Worm (Caenorhabditis elegans) whole organism, L4 larva: Measurements from ENCODE around the gene F54D12.10.

ENCODE experiments used
- F49E8.2 ChIP-seq: sonication (generic microtip); optimal IDR thresholded peaks from 2 replicates; lab custom pipeline; 2016; ENCODE audit warnings: missing compliant biosample characterization, mild to moderate bottlenecking, missing genetic modification characterization, borderline replicate concordance
- Y48G9A.11 ChIP-seq: fragments of 200-800 bp; sonication (Bioruptor generic); IDR thresholded peaks from 2 replicates; pipeline ENCODE4 v1.3.6; 2022; ENCODE audit warnings: missing genetic modification reagents, missing genetic modification characterization, missing compliant biosample characterization
- aha-1 ChIP-seq: fragments of 150-350 bp; peaks from one replicate; lab custom pipeline; 2014; ENCODE audit warnings: missing biosample characterization, missing genetic modification characterization
- ces-1 ChIP-seq: fragments of 150-350 bp; sonication (generic microtip); optimal IDR thresholded peaks from 4 replicates; lab custom pipeline; 2014; ENCODE audit warnings: missing biosample characterization, missing genetic modification reagents, missing genetic modification characterization
- ctbp-1 ChIP-seq: fragments of 200-800 bp; sonication (Bioruptor generic); IDR thresholded peaks from 2 replicates; pipeline ENCODE4 v1.3.6; 2022; ENCODE audit warnings: missing genetic modification reagents, missing genetic modification characterization, missing compliant biosample characterization
- daf-16 ChIP-seq, 3 experiments: sonication (generic microtip); optimal IDR thresholded peaks; 2 replicates each; lab custom pipeline; 2016 to 2017; ENCODE audit warnings: missing genetic modification characterization in 3 of 3, missing genetic modification reagents in 3 of 3, mild to moderate bottlenecking in 2 of 3, missing compliant biosample characterization in 2 of 3, missing biosample characterization in 1 of 3, moderate library complexity in 1 of 3
- dmd-9 ChIP-seq: fragments of 200-800 bp; sonication (Bioruptor generic); IDR thresholded peaks from 2 replicates; pipeline ENCODE4 v1.3.6; 2022; ENCODE audit warnings: missing genetic modification reagents, missing genetic modification characterization, missing compliant biosample characterization
- gei-8 ChIP-seq: fragments of 200-800 bp; sonication (Bioruptor generic); optimal IDR thresholded peaks from 2 replicates; lab custom pipeline; 2018; ENCODE audit warnings: mild to moderate bottlenecking, missing genetic modification characterization, missing compliant biosample characterization
- hlh-30 ChIP-seq: sonication (generic microtip); optimal IDR thresholded peaks from 2 replicates; lab custom pipeline; 2017; ENCODE audit warnings: antibody characterized with exemption, mild to moderate bottlenecking, missing genetic modification characterization, missing compliant biosample characterization; ENCODE audit not compliant: insufficient read depth
- hmg-1.1 ChIP-seq: fragments of 200-800 bp; sonication (Bioruptor generic); IDR thresholded peaks from 2 replicates; pipeline ENCODE4 v1.3.6; 2022; ENCODE audit warnings: missing genetic modification reagents, missing genetic modification characterization, missing compliant biosample characterization
- lim-7 ChIP-seq: fragments of 200-800 bp; sonication (Bioruptor generic); IDR thresholded peaks from 2 replicates; pipeline ENCODE4 v1.3.6; 2022; ENCODE audit warnings: missing genetic modification characterization, missing compliant biosample characterization
- lin-13 ChIP-seq: fragments of 150-350 bp; optimal IDR thresholded peaks from 2 replicates; lab custom pipeline; 2014; ENCODE audit warnings: missing biosample characterization, missing genetic modification reagents, missing genetic modification characterization
- lin-29 ChIP-seq: fragments of 200-800 bp; sonication (Bioruptor generic); IDR thresholded peaks from 2 replicates; pipeline ENCODE4 v1.3.6; 2022; ENCODE audit warnings: missing genetic modification reagents, missing genetic modification characterization, missing compliant biosample characterization
- lsy-2 ChIP-seq, 2 experiments: fragments of 150-350 bp in 1 of 2; sonication (generic microtip) in 1 of 2; optimal IDR thresholded peaks; 2 replicates each; lab custom pipeline; 2014 to 2017; ENCODE audit warnings: missing biosample characterization in 2 of 2, missing genetic modification characterization in 2 of 2
- madf-5 ChIP-seq, 2 experiments: fragments of 200-800 bp; sonication (Bioruptor generic); IDR thresholded peaks; 2 replicates each; pipeline ENCODE4 v1.3.6; 2022; ENCODE audit warnings: missing compliant biosample characterization in 2 of 2, missing genetic modification characterization in 2 of 2
- mep-1 ChIP-seq: fragments of 150-350 bp; sonication (generic microtip); optimal IDR thresholded peaks from 3 replicates; lab custom pipeline; 2014; ENCODE audit warnings: missing biosample characterization, missing genetic modification characterization
- mes-2 ChIP-seq: sonication (generic microtip); optimal IDR thresholded peaks from 2 replicates; lab custom pipeline; 2016; ENCODE audit warnings: missing genotype, mild to moderate bottlenecking, missing genetic modification characterization, missing compliant biosample characterization; ENCODE audit not compliant: poor library complexity, severe bottlenecking
- nhr-11 ChIP-seq: fragments of 150-350 bp; optimal IDR thresholded peaks from 2 replicates; lab custom pipeline; 2014; ENCODE audit warnings: missing biosample characterization, missing genetic modification characterization
- nhr-237 ChIP-seq: sonication (generic microtip); optimal IDR thresholded peaks from 2 replicates; lab custom pipeline; 2017; ENCODE audit warnings: missing biosample characterization, missing genetic modification characterization
- nhr-6 ChIP-seq: fragments of 150-350 bp; optimal IDR thresholded peaks from 2 replicates; lab custom pipeline; 2014; ENCODE audit warnings: missing biosample characterization, missing genetic modification characterization
- nhr-77 ChIP-seq: fragments of 150-350 bp; optimal IDR thresholded peaks from 2 replicates; lab custom pipeline; 2014; ENCODE audit warnings: missing biosample characterization, missing genetic modification characterization
- pha-4 ChIP-seq, 2 experiments: fragments of 150-350 bp in 1 of 2; fragments of 200-800 bp in 1 of 2; sonication (Bioruptor generic) in 1 of 2; IDR thresholded peaks in 1 of 2; optimal IDR thresholded peaks in 1 of 2; 2 replicates each; pipeline versions ENCODE4 v1.3.6 to Lab custom; 2014 to 2022; ENCODE audit warnings: missing genetic modification characterization in 2 of 2, missing genetic modification reagents in 2 of 2, missing biosample characterization in 1 of 2, missing compliant biosample characterization in 1 of 2
- rbr-2 ChIP-seq: sonication (generic microtip); optimal IDR thresholded peaks from 2 replicates; lab custom pipeline; 2016; ENCODE audit warnings: missing genotype, missing genetic modification characterization, missing compliant biosample characterization
- unc-39 ChIP-seq: sonication (generic microtip); optimal IDR thresholded peaks from 2 replicates; lab custom pipeline; 2017; ENCODE audit warnings: missing biosample characterization, missing genetic modification characterization
- unc-62 ChIP-seq, 3 experiments: fragments of 150-350 bp in 1 of 3; sonication (generic microtip); optimal IDR thresholded peaks in 2 of 3; peaks in 1 of 3; 1 replicate in 1 of 3; 2 replicates in 2 of 3; lab custom pipeline; 2014 to 2017; ENCODE audit warnings: missing biosample characterization in 3 of 3, missing genetic modification characterization in 3 of 3, missing genetic modification reagents in 3 of 3, missing genotype in 1 of 3
- zip-11 ChIP-seq: fragments of 200-800 bp; sonication (Bioruptor generic); IDR thresholded peaks from 2 replicates; pipeline ENCODE4 v1.3.6; 2022; ENCODE audit warnings: missing genetic modification characterization, missing compliant biosample characterization
- ztf-11 ChIP-seq: fragments of 150-350 bp; optimal IDR thresholded peaks from 2 replicates; lab custom pipeline; 2014; ENCODE audit warnings: missing biosample characterization, missing genetic modification characterization
- ztf-7 ChIP-seq: fragments of 150-350 bp; optimal IDR thresholded peaks from 2 replicates; lab custom pipeline; 2014; ENCODE audit warnings: missing biosample characterization, missing genetic modification characterization

The F54D12.10 gene

DNA sequence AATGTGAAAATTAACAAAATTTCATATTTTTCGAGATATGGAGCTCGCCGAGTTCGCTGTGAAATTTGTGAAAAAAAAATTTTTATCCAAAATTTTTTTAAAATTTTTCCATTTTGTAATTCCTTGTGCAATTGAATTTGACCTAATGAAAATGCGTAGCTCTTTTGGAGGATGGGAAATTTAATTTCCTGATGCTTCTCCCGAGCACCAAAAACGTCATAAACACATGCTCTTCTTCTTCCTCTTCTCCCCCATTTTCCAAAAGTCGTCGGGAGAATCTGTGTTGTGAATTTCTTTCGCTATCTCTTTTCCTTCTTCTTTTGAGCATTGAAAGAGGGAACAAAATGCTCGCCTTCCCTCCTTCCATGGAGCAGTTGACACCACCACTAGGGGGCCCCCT, 36.7 kb downstream of the F54D12.10 start:
- no peak for TF ChIP-seq madf-5 (GFP tag; IDR thresholded peaks at IDR 0.05; lab: Robert Waterston, UW)
- peak; percentile 60 for TF ChIP-seq ctbp-1 (GFP tag; lab: Robert Waterston, UW)
- no peak for TF ChIP-seq unc-39
- no peak for TF ChIP-seq hlh-30 (tag; lab: Kevin White, UChicago)
- TF ChIP-seq lin-13 (GFP tag; lab: Kevin White, UChicago) = no peak
- TF ChIP-seq aha-1 = peak; percentile 30
- peak; percentile 10 for TF ChIP-seq mep-1 (tag; lab: Kevin White, UChicago)
- TF ChIP-seq nhr-11 (tag; lab: Kevin White, UChicago) = no peak
- no peak for TF ChIP-seq zip-11 (GFP tag; lab: Robert Waterston, UW)
- no peak for TF ChIP-seq lin-29 (GFP tag; lab: Robert Waterston, UW)
- peak; percentile 30; the same call in 1 of the 2 replicates for TF ChIP-seq hmg-1.1 (GFP tag; lab: Robert Waterston, UW)
- no peak for TF ChIP-seq gei-8
- no peak for TF ChIP-seq nhr-237
- TF ChIP-seq daf-16 (GFP tag; optimal IDR thresholded peaks at IDR 0.05; lab: Kevin White, UChicago) = no peak
- TF ChIP-seq daf-16 (tag; optimal IDR thresholded peaks at IDR 0.05; lab: Kevin White, UChicago) = no peak
- peak in 1 of 2 experiments; percentile 7 for TF ChIP-seq lsy-2 (tag; optimal IDR thresholded peaks at IDR 0.05; lab: Kevin White, UChicago)
- TF ChIP-seq nhr-77 (tag; lab: Kevin White, UChicago) = no peak
- peak; percentile 89 for TF ChIP-seq ces-1
- TF ChIP-seq rbr-2 (tag; lab: Kevin White, UChicago) = no peak
- no peak for TF ChIP-seq lim-7 (GFP tag; lab: Robert Waterston, UW)
- no peak for TF ChIP-seq Y48G9A.11 (GFP tag; lab: Robert Waterston, UW)
- TF ChIP-seq ztf-11 (tag; lab: Kevin White, UChicago) = no peak

DNA sequence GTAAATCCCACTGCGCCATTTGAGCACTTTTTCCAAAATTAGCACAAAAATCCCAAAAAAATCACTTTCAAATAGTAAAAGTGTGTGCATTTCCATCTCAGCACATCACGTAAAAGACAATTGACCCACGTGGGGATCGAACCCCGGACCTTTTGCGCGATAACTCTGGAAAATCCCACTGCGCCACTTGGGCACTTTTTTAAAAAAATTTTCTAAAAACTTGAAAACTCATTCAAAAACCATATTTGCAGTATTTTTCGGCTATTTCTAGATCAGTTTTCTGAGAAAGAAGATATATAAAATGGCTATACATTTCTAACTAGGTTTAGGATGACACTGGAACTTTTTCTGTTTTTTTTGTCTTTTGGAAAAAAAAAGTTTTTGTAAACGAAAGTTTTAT, 38.1 kb downstream of the F54D12.10 start:
- TF ChIP-seq nhr-6 (no peak), unc-62 (GFP tag; optimal IDR thresholded peaks at IDR 0.05 in 1 of 2; lab: Kevin White, UChicago) (peak in 1 of 2 experiments; percentile 51), unc-62 (tag; optimal IDR thresholded peaks at IDR 0.05; lab: Kevin White, UChicago) (no peak), pha-4 (GFP tag; IDR thresholded peaks at IDR 0.05; lab: Robert Waterston, UW) (no peak), pha-4 (tag; optimal IDR thresholded peaks at IDR 0.05; lab: Kevin White, UChicago) (no peak), aha-1 (peak; percentile 1)

DNA sequence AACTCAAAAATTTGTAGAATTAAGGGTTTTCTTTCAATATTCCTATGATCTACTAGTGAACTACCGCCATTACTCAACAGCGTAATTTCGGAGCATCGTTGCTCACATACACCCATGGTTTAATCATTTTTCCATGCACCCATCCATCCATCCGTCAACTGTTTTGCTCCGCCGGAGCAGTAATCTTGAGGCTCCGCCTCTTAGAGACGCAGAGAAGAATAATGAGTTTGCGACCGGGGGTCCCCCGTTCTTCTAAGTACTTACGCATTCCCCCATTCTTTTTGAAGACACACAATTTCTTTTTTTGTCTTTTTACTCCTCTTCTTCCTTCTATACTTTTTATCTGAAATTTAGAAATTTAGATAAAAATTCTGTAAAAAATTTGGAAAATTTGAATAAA, 40.0 kb downstream of the F54D12.10 start:
- TF ChIP-seq dmd-9 (GFP tag; lab: Robert Waterston, UW) = no peak
- TF ChIP-seq mes-2 (tag; lab: Kevin White, UChicago) = peak; percentile 8
- TF ChIP-seq hmg-1.1 (GFP tag; lab: Robert Waterston, UW) = 0 out of 2 replicates have a peak, but pooled peaks have one; percentile 17
- no peak for TF ChIP-seq ztf-7 (tag; lab: Kevin White, UChicago)

DNA sequence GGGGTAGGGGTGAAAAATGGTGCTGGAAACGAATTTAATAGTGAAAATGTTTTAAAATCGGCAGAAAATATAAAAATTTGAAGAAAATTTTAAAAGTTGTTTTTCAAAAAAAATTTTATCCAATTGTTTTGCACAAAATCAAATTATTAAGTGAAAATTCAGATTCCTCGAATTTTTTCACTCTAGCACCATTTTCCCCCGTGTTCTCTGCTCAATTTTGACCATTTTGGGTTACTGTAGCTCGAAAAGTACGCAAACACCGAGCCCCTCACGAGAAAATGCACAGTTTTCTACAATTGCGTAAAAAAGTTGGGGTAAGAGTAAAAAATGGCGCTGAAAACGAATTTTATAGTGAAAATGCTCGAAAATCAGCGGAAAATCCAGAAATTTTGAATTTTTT, 48.3 kb downstream of the F54D12.10 start:
- TF ChIP-seq unc-62 (GFP tag; optimal IDR thresholded peaks at IDR 0.05 in 1 of 2; lab: Kevin White, UChicago) (peak in 1 of 2 experiments; percentile 74), unc-62 (tag; optimal IDR thresholded peaks at IDR 0.05; lab: Kevin White, UChicago) (no peak), aha-1 (peak; percentile 77), F49E8.2 (no peak)
